Fruit fly (Drosophila melanogaster): Measurements from ENCODE around the gene pasi1.

Gene pasi1

dm6 chr3R:17814191-17814923 is 19.5 kb downstream of the pasi1 start (continued):
- TF ChIP-seq unc-4 (GFP tag; IDR thresholded peaks at IDR 0.05; ENCODE audit: partially characterized antibody) (no peak), ro (GFP tag; IDR thresholded peaks at IDR 0.05) (no peak), nmo (GFP tag; optimal IDR thresholded peaks at IDR 0.05) (peak; percentile 24), CG10267 (tag; optimal IDR thresholded peaks at IDR 0.05) (peak; percentile 41), Pdp1 (GFP tag; optimal IDR thresholded peaks at IDR 0.05) (no peak), D19A (tag; optimal IDR thresholded peaks at IDR 0.05) (peak; percentile 31), tin (GFP tag; optimal IDR thresholded peaks at IDR 0.05) (peak; percentile 8), aop (GFP tag; IDR thresholded peaks at IDR 0.05) (no peak)

dm6 chr3R:17818803-17819202 is 23.9 kb downstream of the pasi1 start:
- TF ChIP-seq wek (GFP tag; optimal IDR thresholded peaks at IDR 0.05) (no peak), chm (GFP tag; IDR thresholded peaks at IDR 0.05) (no peak), dysf (GFP tag; IDR thresholded peaks at IDR 0.05) (peak; percentile 36; the same call in 1 of the 3 replicates), Dad (GFP tag; optimal IDR thresholded peaks at IDR 0.05) (no peak), fd3F (GFP tag; optimal IDR thresholded peaks at IDR 0.05) (no peak), CG6175 (GFP tag; IDR thresholded peaks at IDR 0.05) (no peak), gsb (GFP tag; IDR thresholded peaks at IDR 0.05) (no peak), bcd (GFP tag; optimal IDR thresholded peaks at IDR 0.05) (peak; percentile 6), CG2712 (tag; optimal IDR thresholded peaks at IDR 0.05) (peak; percentile 19), gcm (GFP tag; optimal IDR thresholded peaks at IDR 0.05) (no peak), sens (GFP tag) (no peak), lov (optimal IDR thresholded peaks at IDR 0.05) (no peak), lov (GFP tag; IDR thresholded peaks at IDR 0.05) (no peak), amos (GFP tag; IDR thresholded peaks at IDR 0.05; ENCODE audit: partially characterized antibody) (no peak), CG32772 (GFP tag; IDR thresholded peaks at IDR 0.05) (no peak), Pdp1 (GFP tag; optimal IDR thresholded peaks at IDR 0.05) (peak in 1 of 2 experiments; percentile 4), CHES-1-like (GFP tag; optimal IDR thresholded peaks at IDR 0.05) (no peak), ash1 (GFP tag; optimal IDR thresholded peaks at IDR 0.05) (no peak), Hsf (GFP tag; optimal IDR thresholded peaks at IDR 0.05) (peak; percentile 39), CG1603 (tag; optimal IDR thresholded peaks at IDR 0.05) (peak; percentile 32), CG8359 (GFP tag; optimal IDR thresholded peaks at IDR 0.05; ENCODE audit: borderline replicate concordance) (no peak), Xbp1 (GFP tag; optimal IDR thresholded peaks at IDR 0.05) (peak; percentile 30), CG4617 (GFP tag; optimal IDR thresholded peaks at IDR 0.05; ENCODE audit: borderline replicate concordance) (no peak), CG12299 (tag; optimal IDR thresholded peaks at IDR 0.05) (no peak), PHDP (tag; optimal IDR thresholded peaks at IDR 0.05) (peak; percentile 55), CG12236 (GFP tag; optimal IDR thresholded peaks at IDR 0.05) (no peak), CG7839 (tag; optimal IDR thresholded peaks at IDR 0.05) (peak; percentile 19), pnt (GFP tag; optimal IDR thresholded peaks at IDR 0.05) (no peak), mam (GFP tag; optimal IDR thresholded peaks at IDR 0.05) (peak; percentile 31), CG6791 (GFP tag; IDR thresholded peaks at IDR 0.05; ENCODE audit: partially characterized antibody) (no peak), Doc3 (GFP tag; IDR thresholded peaks at IDR 0.05; ENCODE audit: partially characterized antibody) (no peak), Adf1 (GFP tag; IDR thresholded peaks at IDR 0.05) (no peak), CG7357 (GFP tag; IDR thresholded peaks at IDR 0.05) (peak; percentile 45; the same call in 1 of the 3 replicates), h (optimal IDR thresholded peaks at IDR 0.05) (no peak), CG8388 (GFP tag; optimal IDR thresholded peaks at IDR 0.05) (no peak), danr (GFP tag; IDR thresholded peaks at IDR 0.05) (no peak), CG7271 (tag; optimal IDR thresholded peaks at IDR 0.05) (no peak), Asciz (GFP tag; optimal IDR thresholded peaks at IDR 0.05) (no peak), HLH54F (GFP tag; optimal IDR thresholded peaks at IDR 0.05) (no peak), CG8765 (GFP tag; IDR thresholded peaks at IDR 0.05) (no peak), hkb (optimal IDR thresholded peaks at IDR 0.05) (no peak), hkb (GFP tag; IDR thresholded peaks at IDR 0.05) (no peak)

All from whole organism, embryonic.